Fruit fly (Drosophila melanogaster): ENCODE data around the gene Agpat4.

dm6 chr3L:16359219-16359748, 22.1 kb downstream of the Agpat4 start, which contains the start of gene ringer:
- TF ChIP-seq CG3919 (GFP tag; optimal IDR thresholded peaks at IDR 0.05), result no peak
- no peak for TF ChIP-seq CG11902 (GFP tag; optimal IDR thresholded peaks at IDR 0.05)
- TF ChIP-seq CG7368 (GFP tag; optimal IDR thresholded peaks at IDR 0.05), result no peak
- no peak for TF ChIP-seq Eip93F (GFP tag; optimal IDR thresholded peaks at IDR 0.05)
- no peak for TF ChIP-seq spab (GFP tag; optimal IDR thresholded peaks at IDR 0.05)
- TF ChIP-seq CG4318 (GFP tag; optimal IDR thresholded peaks at IDR 0.05), result no peak
- no peak for TF ChIP-seq CG11294 (GFP tag; IDR thresholded peaks at IDR 0.05)

Measured in whole organism, prepupa.